Worm (Caenorhabditis elegans) whole organism, L3 larva: Measurements from ENCODE around the gene C54E10.11.
"Not testable (repeated sequence)": the region's sequence is repeated elsewhere in the genome, so short reads cannot be mapped to it uniquely, and the experiment has no call there.

ENCODE experiments used
- ZK546.5 ChIP-seq: sonication (generic microtip); optimal IDR thresholded peaks from 2 replicates; lab custom pipeline; 2017; ENCODE audit warnings: missing biosample characterization, missing genetic modification characterization
- aly-2 ChIP-seq: fragments of 150-350 bp; optimal IDR thresholded peaks from 2 replicates; lab custom pipeline; 2014; ENCODE audit warnings: missing biosample characterization, missing genetic modification characterization
- ama-1 ChIP-seq: fragments of 150-350 bp; optimal IDR thresholded peaks from 2 replicates; lab custom pipeline; 2018
- ceh-16 ChIP-seq: sonication (generic microtip); optimal IDR thresholded peaks from 2 replicates; lab custom pipeline; 2017; ENCODE audit warnings: missing biosample characterization, missing genetic modification characterization
- ceh-28 ChIP-seq: fragments of 150-350 bp; optimal IDR thresholded peaks from 2 replicates; lab custom pipeline; 2014; ENCODE audit warnings: missing biosample characterization, missing genetic modification reagents, missing genetic modification characterization
- ceh-9 ChIP-seq: sonication (generic microtip); optimal IDR thresholded peaks from 2 replicates; lab custom pipeline; 2018; ENCODE audit warnings: missing biosample characterization, missing genetic modification characterization
- daf-12 ChIP-seq: fragments of 150-350 bp; optimal IDR thresholded peaks from 2 replicates; lab custom pipeline; 2014; ENCODE audit warnings: missing biosample characterization, missing genetic modification reagents, missing genetic modification characterization
- egl-27 ChIP-seq: sonication (generic microtip); optimal IDR thresholded peaks from 4 replicates; lab custom pipeline; 2017; ENCODE audit warnings: missing biosample characterization, missing genetic modification reagents, missing genetic modification characterization
- elt-1 ChIP-seq: fragments of 150-350 bp; optimal IDR thresholded peaks from 2 replicates; lab custom pipeline; 2014; ENCODE audit warnings: missing biosample characterization, missing genetic modification characterization
- fkh-10 ChIP-seq: sonication (generic microtip); optimal IDR thresholded peaks from 2 replicates; lab custom pipeline; 2017; ENCODE audit warnings: missing biosample characterization, missing genetic modification reagents, missing genetic modification characterization
- hmg-11 ChIP-seq: sonication (generic microtip); optimal IDR thresholded peaks from 2 replicates; lab custom pipeline; 2016; ENCODE audit warnings: missing genetic modification characterization, missing compliant biosample characterization
- lin-39 ChIP-seq: fragments of 150-350 bp; optimal IDR thresholded peaks from 2 replicates; lab custom pipeline; 2018; ENCODE audit warnings: missing biosample characterization, missing genetic modification reagents, missing genetic modification characterization
- lsy-12 ChIP-seq: sonication (generic microtip); optimal IDR thresholded peaks from 2 replicates; lab custom pipeline; 2016; ENCODE audit warnings: mild to moderate bottlenecking, missing genetic modification characterization, missing compliant biosample characterization
- mdl-1 ChIP-seq: fragments of 150-350 bp; optimal IDR thresholded peaks from 2 replicates; lab custom pipeline; 2014; ENCODE audit warnings: missing biosample characterization, missing genetic modification characterization
- nfya-1 ChIP-seq: sonication (generic microtip); optimal IDR thresholded peaks from 2 replicates; lab custom pipeline; 2017; ENCODE audit warnings: missing genetic modification characterization, mild to moderate bottlenecking, missing compliant biosample characterization, antibody characterized with exemption, moderate library complexity; ENCODE audit not compliant: insufficient read depth
- nhr-11 ChIP-seq: fragments of 150-350 bp; optimal IDR thresholded peaks from 2 replicates; lab custom pipeline; 2014; ENCODE audit warnings: missing biosample characterization, missing genetic modification characterization
- nhr-12 ChIP-seq: fragments of 150-350 bp; optimal IDR thresholded peaks from 2 replicates; lab custom pipeline; 2014; ENCODE audit warnings: missing biosample characterization, missing genetic modification characterization
- nhr-237 ChIP-seq: fragments of 150-350 bp; optimal IDR thresholded peaks from 2 replicates; lab custom pipeline; 2014; ENCODE audit warnings: missing biosample characterization, missing genetic modification characterization
- nhr-25 ChIP-seq: sonication (generic microtip); optimal IDR thresholded peaks from 2 replicates; lab custom pipeline; 2017; ENCODE audit warnings: missing biosample characterization, missing genetic modification characterization
- nhr-28 ChIP-seq: fragments of 150-350 bp; optimal IDR thresholded peaks from 2 replicates; lab custom pipeline; 2014; ENCODE audit warnings: missing biosample characterization, missing genetic modification characterization
- nhr-43 ChIP-seq: sonication (generic microtip); optimal IDR thresholded peaks from 2 replicates; lab custom pipeline; 2016; ENCODE audit warnings: mild to moderate bottlenecking, missing genetic modification characterization, missing compliant biosample characterization; ENCODE audit not compliant: poor library complexity, severe bottlenecking
- nhr-67 ChIP-seq: fragments of 150-350 bp; optimal IDR thresholded peaks from 2 replicates; lab custom pipeline; 2014; ENCODE audit warnings: missing biosample characterization, missing genetic modification characterization
- nhr-76 ChIP-seq: fragments of 150-350 bp; sonication (generic microtip); optimal IDR thresholded peaks from 5 replicates; lab custom pipeline; 2014; ENCODE audit warnings: missing biosample characterization, missing genetic modification characterization
- nhr-77 ChIP-seq: fragments of 150-350 bp; optimal IDR thresholded peaks from 2 replicates; lab custom pipeline; 2014; ENCODE audit warnings: missing biosample characterization, missing genetic modification characterization
- pha-4 ChIP-seq: fragments of 150-350 bp; optimal IDR thresholded peaks from 2 replicates; lab custom pipeline; 2014; ENCODE audit warnings: missing biosample characterization, missing genetic modification reagents, missing genetic modification characterization
- sea-2 ChIP-seq: fragments of 150-350 bp; sonication (generic microtip); optimal IDR thresholded peaks from 4 replicates; lab custom pipeline; 2014; ENCODE audit warnings: missing biosample characterization, missing genetic modification reagents, missing genetic modification characterization
- skn-1 ChIP-seq: fragments of 150-350 bp; optimal IDR thresholded peaks from 2 replicates; lab custom pipeline; 2014; ENCODE audit warnings: missing biosample characterization, missing genetic modification characterization
- snpc-4 ChIP-seq: fragments of 150-350 bp; optimal IDR thresholded peaks from 2 replicates; lab custom pipeline; 2014; ENCODE audit warnings: missing biosample characterization, missing genetic modification characterization
- unc-39 ChIP-seq: sonication (generic microtip); optimal IDR thresholded peaks from 4 replicates; lab custom pipeline; 2017; ENCODE audit warnings: missing biosample characterization, missing genetic modification characterization

Gene C54E10.11

DNA sequence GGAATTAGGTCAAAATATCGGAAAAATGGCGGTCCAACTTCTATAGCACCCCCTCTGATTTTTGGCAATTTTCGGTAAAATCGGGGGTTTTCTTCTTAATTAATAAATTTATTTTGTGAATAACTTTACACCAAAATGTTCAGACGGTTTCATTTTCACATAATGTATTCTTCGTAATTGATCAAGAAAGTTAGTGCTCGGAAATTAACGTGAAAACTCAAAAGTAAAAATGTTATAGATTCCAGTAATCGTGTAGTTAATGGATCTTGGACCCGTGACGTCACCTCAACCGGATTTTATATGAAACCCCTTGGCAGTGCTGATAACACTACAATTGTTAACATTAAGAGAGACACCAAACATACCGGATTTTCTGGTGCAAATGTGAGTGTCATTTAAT lies 39.9 kb downstream of the C54E10.11 start, which contains the start of gene F11D11.22:
TSS of gene F11D11.22 (plus strand) at position 301 of the 400 bp plus-strand sequence.
- not testable (repeated sequence) for TF ChIP-seq nhr-28, nhr-12, unc-39 (tag; lab: Kevin White, UChicago)

DNA sequence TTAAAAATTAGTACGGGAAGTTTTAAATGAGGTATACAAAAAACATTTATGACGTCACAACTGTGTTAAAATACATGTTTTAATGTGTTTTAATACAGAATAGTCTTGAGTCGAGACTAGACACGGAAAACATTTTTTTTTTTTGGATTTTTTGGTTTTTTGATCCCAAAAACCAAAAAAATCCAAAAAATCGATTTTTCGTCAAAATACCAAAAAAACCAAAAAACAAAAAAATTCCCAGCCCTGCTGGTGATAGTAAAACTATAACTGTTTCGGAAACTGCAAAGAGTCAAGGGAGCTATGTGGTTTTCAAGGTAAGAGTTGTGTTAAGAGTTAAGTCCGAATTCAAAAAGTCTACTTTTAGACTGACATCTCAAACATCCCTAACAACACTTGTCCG lies 40.9 kb downstream of the C54E10.11 start, which contains the start of gene F11D11.4:
TSS of gene F11D11.4 (plus strand) at position 301 of the 400 bp plus-strand sequence.
- no peak for TF ChIP-seq nhr-77 (tag; lab: Kevin White, UChicago)
- no peak for TF ChIP-seq nhr-11 (tag; lab: Kevin White, UChicago)

- no peak for TF ChIP-seq snpc-4 (tag; lab: Kevin White, UChicago)
- TF ChIP-seq nhr-43 (tag; lab: Kevin White, UChicago) = no peak
- TF ChIP-seq ceh-16 (tag; lab: Kevin White, UChicago) = no peak
- no peak for TF ChIP-seq egl-27
- no peak for TF ChIP-seq nhr-76
- no peak for TF ChIP-seq ama-1 (lab: Kevin White, UChicago)
- TF ChIP-seq sea-2 (GFP tag; lab: Kevin White, UChicago) = no peak
- TF ChIP-seq ceh-9 (tag; lab: Kevin White, UChicago) = no peak
- no peak for TF ChIP-seq nhr-67 (tag; lab: Kevin White, UChicago)
- TF ChIP-seq nhr-25 = no peak
- TF ChIP-seq elt-1 (tag; lab: Kevin White, UChicago) = no peak
- TF ChIP-seq daf-12 = no peak
- no peak for TF ChIP-seq skn-1 (tag; lab: Kevin White, UChicago)
- no peak for TF ChIP-seq mdl-1 (tag; lab: Kevin White, UChicago)
- TF ChIP-seq nhr-12 (tag; lab: Kevin White, UChicago) = no peak
- TF ChIP-seq lsy-12 (tag; lab: Kevin White, UChicago) = no peak
Measured at ce11 chrV:18760174-18760573, 41.8 kb downstream of the C54E10.11 start, which contains the start of gene F11D11.3. Gene F11D11.3 (minus strand): TSS chrV:18760274.

DNA sequence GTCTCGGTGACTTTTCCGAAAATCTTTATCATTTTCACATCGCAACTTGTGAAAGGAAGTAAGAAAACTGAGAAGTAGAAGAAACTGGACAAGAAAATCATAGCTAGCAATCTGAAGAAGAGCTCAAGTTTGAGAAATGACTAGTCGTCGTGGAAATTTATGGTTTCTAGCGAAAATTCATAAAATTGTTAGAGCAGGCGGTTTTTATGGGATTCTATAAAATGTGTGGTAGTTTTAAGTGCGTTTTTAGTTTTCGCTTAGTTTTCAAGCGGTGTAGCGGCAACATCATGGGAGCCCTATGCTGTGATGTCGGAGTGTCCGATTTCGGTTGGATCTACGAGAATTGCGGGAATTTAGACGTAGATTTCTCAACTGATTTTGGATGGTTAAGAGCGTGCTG lies 47.6 kb downstream of the C54E10.11 start, which contains the start of gene clec-254:
TSS of gene clec-254 (minus strand) at position 101 of the 400 bp plus-strand sequence.
- TF ChIP-seq fkh-10; nhr-237 (tag; lab: Kevin White, UChicago); lin-39 (tag; lab: Kevin White, UChicago): not testable (repeated sequence)

- TF ChIP-seq nhr-25 = no peak
- TF ChIP-seq ceh-16 (tag; lab: Kevin White, UChicago) = no peak
- no peak for TF ChIP-seq aly-2
- TF ChIP-seq ZK546.5 = no peak
- no peak for TF ChIP-seq elt-1 (tag; lab: Kevin White, UChicago)
- no peak for TF ChIP-seq snpc-4 (tag; lab: Kevin White, UChicago)
- no peak for TF ChIP-seq lin-39 (tag; lab: Kevin White, UChicago)
- TF ChIP-seq ceh-28 (tag; lab: Kevin White, UChicago) = no peak
- TF ChIP-seq nhr-28 (tag; lab: Kevin White, UChicago) = no peak
- TF ChIP-seq hmg-11 (tag; lab: Kevin White, UChicago) = no peak
- no peak for TF ChIP-seq pha-4 (tag; lab: Kevin White, UChicago)
- TF ChIP-seq nfya-1 (tag; lab: Kevin White, UChicago) = no peak
- no peak for TF ChIP-seq nhr-11 (tag; lab: Kevin White, UChicago)
- TF ChIP-seq lsy-12 (tag; lab: Kevin White, UChicago) = no peak
Measured at ce11 chrV:18753036-18753435, 48.9 kb downstream of the C54E10.11 start, which contains the start of gene F11D11.6. Gene F11D11.6 (minus strand): TSS chrV:18753136.
